Fruit fly (Drosophila melanogaster): Measurements from ENCODE around the gene CG8173.

dm6 chrX:17745705-17746416 lies 36.4 kb upstream of the CG8173 start:
- no peak for TF ChIP-seq CG8478 (optimal IDR thresholded peaks at IDR 0.05)
- no peak for TF ChIP-seq CTCF (optimal IDR thresholded peaks at IDR 0.05)

All from S2 (cell line).